In genomic region chrV:12296794-12297193, ce11 we compare ENCODE assay signal across 5 worm cellular contexts.
TF ChIP-seq lines count a peak whose summit lies in the region.

No protein-coding gene starts in this region.

TF ChIP-seq in whole organism, L1 larva, 84 proteins besides CTCF, POLR2A, EP300 and RAD21:
- TF ChIP-seq elt-3 (tag; optimal IDR thresholded peaks at IDR 0.05; lab: Kevin White, UChicago) (peak in 1 of 6 experiments; percentile 32), nhr-20 (tag; optimal IDR thresholded peaks at IDR 0.05; lab: Kevin White, UChicago) (peak; percentile 10), unc-86 (tag; optimal IDR thresholded peaks at IDR 0.05; lab: Kevin White, UChicago) (no peak), lin-14 (GFP tag; optimal IDR thresholded peaks at IDR 0.05; lab: Kevin White, UChicago) (peak; percentile 44), nhr-85 (tag; lab: Kevin White, UChicago) (peak; percentile 74), mep-1 (tag; optimal IDR thresholded peaks at IDR 0.05; lab: Kevin White, UChicago) (peak; percentile 1), fkh-4 (tag; optimal IDR thresholded peaks at IDR 0.05; lab: Kevin White, UChicago; ENCODE audit: borderline replicate concordance) (no peak), blmp-1 (tag; optimal IDR thresholded peaks at IDR 0.05; lab: Kevin White, UChicago) (peak; percentile 64), mdl-1 (tag; optimal IDR thresholded peaks at IDR 0.05; lab: Kevin White, UChicago) (peak in 1 of 2 experiments; percentile 17)

TF ChIP-seq in whole organism, L3 larva, 47 proteins besides CTCF, POLR2A, EP300 and RAD21:
- no peak for TF ChIP-seq lin-39 (tag; optimal IDR thresholded peaks at IDR 0.05; lab: Kevin White, UChicago)
- TF ChIP-seq nhr-23 (tag; optimal IDR thresholded peaks at IDR 0.05; lab: Kevin White, UChicago), result peak; percentile 5
- TF ChIP-seq nhr-43 (tag; optimal IDR thresholded peaks at IDR 0.05; lab: Kevin White, UChicago; ENCODE audit: poor library complexity, severe bottlenecking), result peak; percentile 6
- TF ChIP-seq nhr-25 (tag; optimal IDR thresholded peaks at IDR 0.05; lab: Kevin White, UChicago), result peak; percentile 52
- TF ChIP-seq pqm-1 (tag; optimal IDR thresholded peaks at IDR 0.05; lab: Kevin White, UChicago), result no peak
- peak; percentile 16 for TF ChIP-seq elt-1 (tag; optimal IDR thresholded peaks at IDR 0.05; lab: Kevin White, UChicago)

TF ChIP-seq in whole organism, L4 larva, 104 proteins besides CTCF, POLR2A, EP300 and RAD21:
- TF ChIP-seq dmd-6 (GFP tag; IDR thresholded peaks at IDR 0.05; lab: Robert Waterston, UW) (no peak), mxl-3 (GFP tag; optimal IDR thresholded peaks at IDR 0.05; lab: Kevin White, UChicago) (peak; percentile 65), mdl-1 (tag; optimal IDR thresholded peaks at IDR 0.05; lab: Kevin White, UChicago) (peak in 1 of 2 experiments; percentile 29), hlh-11 (tag; optimal IDR thresholded peaks at IDR 0.05; lab: Kevin White, UChicago) (peak; percentile 1), Y75B8A.6 (GFP tag; IDR thresholded peaks at IDR 0.05; lab: Robert Waterston, UW) (no peak), dmd-9 (GFP tag; IDR thresholded peaks at IDR 0.05; lab: Robert Waterston, UW) (no peak), unc-130 (GFP tag; optimal IDR thresholded peaks at IDR 0.05; lab: Kevin White, UChicago) (no peak), duxl-1 (tag; optimal IDR thresholded peaks at IDR 0.05; lab: Kevin White, UChicago; ENCODE audit: poor library complexity) (no peak), ceh-62 (tag; optimal IDR thresholded peaks at IDR 0.05; lab: Kevin White, UChicago) (no peak), lim-7 (GFP tag; IDR thresholded peaks at IDR 0.05; lab: Robert Waterston, UW) (no peak), Y48G9A.11 (GFP tag; IDR thresholded peaks at IDR 0.05; lab: Robert Waterston, UW) (no peak), skn-1 (tag; optimal IDR thresholded peaks at IDR 0.05; lab: Kevin White, UChicago) (no peak), ceh-44 (GFP tag; IDR thresholded peaks at IDR 0.05; lab: Robert Waterston, UW) (no peak), dve-1 (tag; optimal IDR thresholded peaks at IDR 0.05; lab: Kevin White, UChicago; ENCODE audit: insufficient read depth) (no peak), ZK337.2 (GFP tag; IDR thresholded peaks at IDR 0.05; lab: Robert Waterston, UW) (no peak), hlh-30 (tag; optimal IDR thresholded peaks at IDR 0.05; lab: Kevin White, UChicago; ENCODE audit: insufficient read depth) (peak; percentile 47), daf-12 (tag; optimal IDR thresholded peaks at IDR 0.05; lab: Kevin White, UChicago) (no peak)
TF ChIP-seq in whole organism, L4 larva: peak in this region for 4.

TF ChIP-seq in whole organism, late embryonic, 69 proteins besides CTCF, POLR2A, EP300 and RAD21:
- TF ChIP-seq rnt-1 (tag; optimal IDR thresholded peaks at IDR 0.05; lab: Kevin White, UChicago) (peak; percentile 14), ttx-3 (tag; optimal IDR thresholded peaks at IDR 0.05; lab: Kevin White, UChicago) (no peak)

TF ChIP-seq in whole organism, mixed stage, embryonic, 35 proteins besides CTCF, POLR2A, EP300 and RAD21:
- no peak for TF ChIP-seq drap-1 (GFP tag; optimal IDR thresholded peaks at IDR 0.05; lab: Kevin White, UChicago)
- TF ChIP-seq elt-1 (tag; optimal IDR thresholded peaks at IDR 0.05; lab: Kevin White, UChicago; ENCODE audit: borderline replicate concordance, insufficient read depth), result peak; percentile 46

Comparison
In these comparisons a context has a peak if more than half of its experiments do, and no peak if none do; other contexts are left out.
1. Of the 29 proteins assayed by ChIP-seq in both whole organism, L4 larva and whole organism, L1 larva: peak only in whole organism, L4 larva: none; only in whole organism, L1 larva: mep-1; in both: none; in neither: 27; mixed calls (peak in some experiments, not most) for 1.